Worm (Caenorhabditis elegans) whole organism, early embryonic: ENCODE measurements around the gene fbf-1.

ENCODE experiments used
- B0310.2 ChIP-seq: sonication (generic microtip); optimal IDR thresholded peaks from 2 replicates; lab custom pipeline; 2016; ENCODE audit warnings: mild to moderate bottlenecking, missing genetic modification characterization, missing compliant biosample characterization
- F13C5.2 ChIP-seq: sonication (generic microtip); optimal IDR thresholded peaks from 2 replicates; lab custom pipeline; 2017; ENCODE audit warnings: mild to moderate bottlenecking, missing genetic modification characterization, inconsistent platforms, missing compliant biosample characterization
- aly-1 ChIP-seq: sonication (generic microtip); optimal IDR thresholded peaks from 2 replicates; lab custom pipeline; 2016; ENCODE audit warnings: missing genetic modification characterization, missing compliant biosample characterization
- ama-1 ChIP-seq: fragments of 150-350 bp; optimal IDR thresholded peaks from 2 replicates; lab custom pipeline; 2014
- ceh-13 ChIP-seq: fragments of 200-800 bp; sonication (Bioruptor generic); optimal IDR thresholded peaks from 2 replicates; lab custom pipeline; 2018; ENCODE audit warnings: mild to moderate bottlenecking, missing genetic modification characterization, missing compliant biosample characterization
- ceh-36 ChIP-seq: sonication (generic microtip); optimal IDR thresholded peaks from 2 replicates; lab custom pipeline; 2016; ENCODE audit warnings: missing genetic modification characterization, inconsistent platforms, missing compliant biosample characterization
- ets-7 ChIP-seq: sonication (generic microtip); optimal IDR thresholded peaks from 2 replicates; lab custom pipeline; 2016; ENCODE audit warnings: missing genotype, missing genetic modification characterization, missing compliant biosample characterization
- flt-1 ChIP-seq: fragments of 200-800 bp; sonication (Bioruptor generic); IDR thresholded peaks from 2 replicates; pipeline ENCODE4 v1.3.6; 2022; ENCODE audit warnings: missing genetic modification characterization, missing compliant biosample characterization
- hmbx-1 ChIP-seq: sonication (generic microtip); optimal IDR thresholded peaks from 2 replicates; lab custom pipeline; 2016; ENCODE audit warnings: mild to moderate bottlenecking, missing genetic modification characterization, missing compliant biosample characterization
- hmg-4 ChIP-seq: fragments of 200-800 bp; sonication (Bioruptor generic); optimal IDR thresholded peaks from 2 replicates; lab custom pipeline; 2018; ENCODE audit warnings: mild to moderate bottlenecking, missing genetic modification characterization, missing compliant biosample characterization
- hnd-1 ChIP-seq: sonication (generic microtip); optimal IDR thresholded peaks from 2 replicates; lab custom pipeline; 2016; ENCODE audit warnings: missing genetic modification characterization, missing compliant biosample characterization
- pes-1 ChIP-seq: fragments of 200-800 bp; sonication (Bioruptor generic); IDR thresholded peaks from 2 replicates; pipeline ENCODE4 v1.3.6; 2022; ENCODE audit warnings: missing genetic modification reagents, missing genetic modification characterization, missing compliant biosample characterization
- scrt-1 ChIP-seq: fragments of 200-800 bp; sonication (Bioruptor generic); IDR thresholded peaks from 2 replicates; pipeline ENCODE4 v1.3.6; 2022; ENCODE audit warnings: missing genetic modification characterization, missing compliant biosample characterization
- sea-1 ChIP-seq: fragments of 200-800 bp; sonication (Bioruptor generic); conservative IDR thresholded peaks from 2 replicates; pipeline ENCODE4 v1.3.6; 2022; ENCODE audit warnings: missing genetic modification characterization, missing compliant biosample characterization
- tbx-11 ChIP-seq: fragments of 200-800 bp; sonication (Bioruptor generic); IDR thresholded peaks from 2 replicates; pipeline ENCODE4 v1.3.6; 2022; ENCODE audit warnings: missing genetic modification characterization, missing compliant biosample characterization
- tbx-37 ChIP-seq: fragments of 200-800 bp; sonication (Bioruptor generic); conservative IDR thresholded peaks from 2 replicates; pipeline ENCODE4 v1.3.6; 2022; ENCODE audit warnings: missing genetic modification reagents, missing genetic modification characterization, missing compliant biosample characterization
- tra-4 ChIP-seq: sonication (generic microtip); optimal IDR thresholded peaks from 2 replicates; lab custom pipeline; 2017; ENCODE audit warnings: missing genetic modification characterization, missing compliant biosample characterization

fbf-1 gene

DNA sequence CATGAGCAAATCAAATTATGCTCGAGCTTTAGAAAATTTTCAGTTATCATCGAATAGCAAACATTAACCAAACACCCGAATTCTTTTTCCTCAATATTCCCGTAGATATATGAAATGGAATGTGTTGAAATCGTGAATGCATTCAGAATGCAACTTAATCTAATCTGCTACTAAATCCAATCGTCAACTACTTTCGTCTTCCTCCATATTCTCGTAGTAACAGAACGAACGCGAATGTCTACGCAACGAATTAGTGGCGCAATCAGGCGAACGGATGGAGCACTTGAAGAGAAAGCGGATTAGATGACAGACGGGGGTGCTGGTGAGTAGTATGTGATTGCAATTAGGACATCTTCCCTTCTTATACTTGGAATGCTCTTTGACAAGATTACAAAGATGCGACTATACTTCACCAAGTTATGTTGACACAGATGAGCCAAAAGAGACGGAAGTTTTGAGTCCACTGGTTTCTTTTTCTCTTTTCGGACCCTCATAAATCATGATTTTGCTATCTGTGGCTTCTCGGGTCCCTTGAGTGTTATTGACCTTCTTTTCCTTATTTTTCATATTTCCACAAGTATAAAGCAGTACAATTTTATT lies 33.3 kb upstream of the fbf-1 start:
- TF ChIP-seq aly-1 (no peak), ceh-36 (tag; lab: Kevin White, UChicago) (peak; percentile 41)

DNA sequence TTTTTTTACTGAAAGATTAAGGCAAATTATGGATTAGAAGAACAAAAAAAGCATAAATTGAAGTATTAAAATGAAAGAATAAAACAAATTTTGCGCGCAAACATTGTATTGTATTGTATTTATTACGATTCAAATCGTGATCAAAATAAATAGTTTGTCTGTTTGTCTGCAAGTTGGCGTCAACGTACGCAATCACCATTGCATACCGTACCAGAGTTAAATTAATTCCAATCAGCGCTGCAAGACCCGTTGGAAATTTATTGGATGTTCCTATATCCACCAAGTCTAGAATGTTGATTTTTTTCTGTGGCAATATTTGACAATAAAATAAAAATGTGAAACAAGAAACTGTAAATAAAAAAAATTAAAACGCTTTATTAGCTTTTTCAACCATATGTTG lies 32.5 kb upstream of the fbf-1 start, which contains the start of gene heri-1:
Gene heri-1, minus strand, starts transcription at position 8 of the 400 bp plus-strand sequence.
- no peak for TF ChIP-seq sea-1
- no peak for TF ChIP-seq ceh-13 (GFP tag; lab: Kevin White, UChicago)
- TF ChIP-seq ama-1 (lab: Kevin White, UChicago), result no peak
- TF ChIP-seq hmg-4, result no peak
- TF ChIP-seq tbx-11 (GFP tag; lab: Robert Waterston, UW), result no peak
- no peak for TF ChIP-seq flt-1 (GFP tag; lab: Robert Waterston, UW)
- no peak for TF ChIP-seq hnd-1 (tag; lab: Kevin White, UChicago)
- no peak for TF ChIP-seq tbx-37 (GFP tag; lab: Robert Waterston, UW)
- TF ChIP-seq aly-1, result no peak
- no peak for TF ChIP-seq B0310.2 (tag; lab: Kevin White, UChicago)
- no peak for TF ChIP-seq hmbx-1 (tag; lab: Kevin White, UChicago)
- TF ChIP-seq ceh-36 (tag; lab: Kevin White, UChicago), result no peak
- TF ChIP-seq pes-1, result no peak
- no peak for TF ChIP-seq F13C5.2 (tag; lab: Kevin White, UChicago)

DNA sequence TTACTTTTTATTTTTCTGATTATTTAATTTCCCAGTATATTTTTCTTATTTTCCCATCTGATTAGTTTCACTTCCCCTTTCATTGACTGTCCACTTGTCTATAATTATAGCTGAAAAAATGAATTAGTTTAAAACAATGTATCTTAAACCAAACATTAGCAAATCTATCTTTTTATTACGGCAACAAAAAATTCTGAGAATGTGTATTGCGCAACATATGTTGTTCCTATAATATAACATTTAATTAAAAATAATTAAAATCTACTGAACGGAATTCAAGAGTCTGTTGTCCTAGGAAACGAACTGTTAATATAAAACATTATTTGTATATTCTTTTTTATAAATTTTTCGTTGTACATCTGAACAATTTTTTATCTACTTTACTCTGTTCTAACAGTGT lies 29.3 kb upstream of the fbf-1 start:
- TF ChIP-seq flt-1 (GFP tag; lab: Robert Waterston, UW) (no peak), B0310.2 (tag; lab: Kevin White, UChicago) (no peak), pes-1 (no peak), hmbx-1 (tag; lab: Kevin White, UChicago) (no peak), tra-4 (no peak), hmg-4 (no peak), aly-1 (no peak), scrt-1 (GFP tag; lab: Robert Waterston, UW) (no peak), hnd-1 (tag; lab: Kevin White, UChicago) (no peak), ceh-36 (tag; lab: Kevin White, UChicago) (no peak), sea-1 (no peak), ets-7 (no peak), F13C5.2 (tag; lab: Kevin White, UChicago) (no peak), tbx-11 (GFP tag; lab: Robert Waterston, UW) (no peak), tbx-37 (GFP tag; lab: Robert Waterston, UW) (no peak), ama-1 (lab: Kevin White, UChicago) (no peak), ceh-13 (GFP tag; lab: Kevin White, UChicago) (no peak)

DNA sequence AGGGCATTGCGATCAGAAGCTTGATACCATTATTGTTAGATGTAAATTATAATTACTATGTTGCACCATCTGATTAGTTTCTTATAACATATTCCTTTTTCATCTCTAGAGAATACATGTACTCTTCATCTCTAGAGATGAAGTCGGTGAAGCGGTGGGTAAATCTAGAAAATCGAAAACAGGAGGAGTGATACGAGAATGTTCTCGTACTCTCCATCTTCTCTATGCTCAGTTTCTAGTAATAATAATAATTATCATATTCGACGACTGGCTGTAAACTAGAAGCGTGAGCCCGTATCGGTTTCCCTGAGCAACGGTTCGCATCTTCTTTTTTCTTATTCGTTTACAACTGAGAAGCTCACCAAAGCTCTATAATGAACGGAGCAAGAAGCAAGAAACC lies 27.1 kb upstream of the fbf-1 start:
- TF ChIP-seq tbx-37 (GFP tag; lab: Robert Waterston, UW), result no peak
- no peak for TF ChIP-seq ceh-13 (GFP tag; lab: Kevin White, UChicago)
- no peak for TF ChIP-seq F13C5.2 (tag; lab: Kevin White, UChicago)
- TF ChIP-seq hnd-1 (tag; lab: Kevin White, UChicago), result no peak

DNA sequence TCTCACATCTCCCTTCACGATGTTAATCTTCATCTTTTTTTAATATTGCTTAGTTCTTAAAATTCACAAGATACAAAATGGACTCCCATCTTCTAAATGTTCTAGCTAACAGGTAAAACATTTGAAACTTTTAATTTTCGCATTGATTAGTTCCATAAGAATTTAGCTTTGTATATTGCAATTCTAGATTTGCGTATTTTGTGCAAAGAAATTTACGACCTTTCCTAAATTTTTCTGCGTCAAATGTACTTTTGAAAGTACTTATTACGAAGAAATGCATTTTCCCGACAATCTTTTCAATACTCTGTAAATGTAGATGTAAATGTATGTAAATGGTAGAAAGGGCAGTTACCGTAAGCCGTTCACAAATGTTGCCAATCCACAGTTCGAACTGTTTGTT lies 23.3 kb upstream of the fbf-1 start:
- TF ChIP-seq B0310.2 (tag; lab: Kevin White, UChicago) (no peak), ama-1 (lab: Kevin White, UChicago) (no peak), sea-1 (no peak), ceh-36 (tag; lab: Kevin White, UChicago) (no peak), scrt-1 (GFP tag; lab: Robert Waterston, UW) (no peak), pes-1 (no peak), ets-7 (no peak), ceh-13 (GFP tag; lab: Kevin White, UChicago) (no peak), F13C5.2 (tag; lab: Kevin White, UChicago) (no peak), tbx-37 (GFP tag; lab: Robert Waterston, UW) (no peak), tra-4 (no peak), tbx-11 (GFP tag; lab: Robert Waterston, UW) (no peak)

DNA sequence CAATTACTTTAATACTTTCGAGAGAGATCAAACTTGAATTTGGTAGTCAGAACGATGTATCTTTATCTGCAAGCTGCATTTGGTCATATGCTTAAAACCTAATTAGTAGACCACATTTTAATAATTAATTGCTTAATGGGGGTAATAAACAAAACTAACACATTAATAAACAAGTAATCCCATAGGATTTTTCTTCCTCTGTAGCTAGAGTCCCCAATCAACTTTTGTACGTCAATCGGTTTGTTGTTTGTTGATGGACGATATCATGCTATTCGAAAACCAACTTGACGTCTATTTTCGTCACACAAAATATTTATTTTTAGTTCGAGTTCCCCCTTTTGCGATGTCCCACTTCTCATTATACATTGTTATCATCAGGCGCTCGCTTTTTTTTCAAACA lies 20.8 kb upstream of the fbf-1 start:
- no peak for TF ChIP-seq sea-1
- no peak for TF ChIP-seq tra-4
- TF ChIP-seq hmbx-1 (tag; lab: Kevin White, UChicago), result no peak
- no peak for TF ChIP-seq ceh-36 (tag; lab: Kevin White, UChicago)
- no peak for TF ChIP-seq F13C5.2 (tag; lab: Kevin White, UChicago)

DNA sequence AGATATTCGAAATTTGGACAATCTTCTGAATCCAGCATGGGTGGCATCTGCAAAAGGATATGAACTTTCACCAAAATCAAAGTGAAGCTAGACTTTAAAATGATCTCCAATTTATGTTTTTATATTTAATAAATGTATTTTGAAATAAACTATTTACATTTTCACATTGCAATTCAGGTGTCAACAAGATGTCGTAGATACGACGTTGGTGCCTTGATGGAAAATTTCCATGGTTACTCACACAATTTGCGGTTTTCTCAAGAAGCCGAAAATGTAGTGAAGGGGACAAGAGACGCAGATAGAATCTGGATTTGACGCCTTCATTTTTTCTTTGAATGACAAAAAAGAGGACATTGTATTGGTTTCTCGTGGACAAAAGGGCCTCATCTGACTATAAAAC lies 18.9 kb upstream of the fbf-1 start, which contains the start of gene rgs-3:
Gene rgs-3, plus strand, starts transcription at position 301 of the 400 bp plus-strand sequence.
- TF ChIP-seq scrt-1 (GFP tag; lab: Robert Waterston, UW) (no peak), hnd-1 (tag; lab: Kevin White, UChicago) (no peak)

DNA sequence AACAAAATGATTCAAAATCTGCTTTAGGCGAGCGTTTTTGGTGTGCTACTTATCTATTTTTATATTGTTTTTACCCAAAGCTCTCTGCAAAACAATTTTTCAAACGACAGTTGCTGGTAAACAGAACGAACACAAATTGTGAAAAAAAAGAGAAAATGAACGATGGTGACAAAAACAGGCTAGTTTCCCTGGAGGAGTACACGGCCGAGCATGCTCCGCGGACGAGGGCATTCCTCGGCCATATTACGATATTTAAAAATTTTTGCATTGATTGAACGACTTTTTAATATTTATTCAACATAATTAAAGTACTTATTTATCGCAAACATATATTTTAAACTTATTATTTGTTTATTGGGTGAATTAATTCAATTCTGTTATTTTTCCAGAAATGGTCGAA lies 16.8 kb upstream of the fbf-1 start, which contains the start of the genes tpp-2 and rbbp-5:
Gene tpp-2, minus strand, starts transcription at position 157 of the 400 bp plus-strand sequence.
Gene rbbp-5, plus strand, starts transcription at position 390 of the 400 bp plus-strand sequence.
- no peak for TF ChIP-seq tbx-11 (GFP tag; lab: Robert Waterston, UW)
- TF ChIP-seq tbx-37 (GFP tag; lab: Robert Waterston, UW), result peak; percentile 57; the same call in 1 of the 2 replicates

DNA sequence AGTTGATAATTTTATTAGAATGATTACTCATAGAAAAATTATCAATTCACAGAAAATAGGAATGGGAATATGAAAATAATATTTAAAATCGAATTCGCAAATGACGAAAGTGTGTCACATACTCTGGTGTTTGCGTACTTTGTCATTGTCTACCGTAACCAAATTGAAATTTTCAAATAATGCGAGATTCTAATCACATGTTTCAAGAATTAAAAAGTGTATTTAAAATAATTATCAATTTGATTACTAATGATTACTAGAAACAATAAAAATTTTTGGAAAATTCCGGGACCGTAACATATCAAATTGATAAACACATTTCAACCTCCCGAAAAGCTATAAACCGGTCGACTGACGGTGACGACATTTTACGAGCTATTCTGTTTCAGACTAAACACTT lies 10.7 kb upstream of the fbf-1 start, which contains the start of the genes fbf-2 and nspg-3:
Gene fbf-2, minus strand, starts transcription at position 101 of the 400 bp plus-strand sequence.
Gene nspg-3, plus strand, starts transcription at position 388 of the 400 bp plus-strand sequence.
- TF ChIP-seq aly-1, result no peak
- TF ChIP-seq ceh-36 (tag; lab: Kevin White, UChicago), result no peak
- no peak for TF ChIP-seq pes-1
- TF ChIP-seq scrt-1 (GFP tag; lab: Robert Waterston, UW), result no peak
- TF ChIP-seq tbx-11 (GFP tag; lab: Robert Waterston, UW), result no peak
- no peak for TF ChIP-seq hnd-1 (tag; lab: Kevin White, UChicago)
- no peak for TF ChIP-seq tbx-37 (GFP tag; lab: Robert Waterston, UW)
- no peak for TF ChIP-seq hmbx-1 (tag; lab: Kevin White, UChicago)
- no peak for TF ChIP-seq ets-7
- no peak for TF ChIP-seq B0310.2 (tag; lab: Kevin White, UChicago)
- no peak for TF ChIP-seq ceh-13 (GFP tag; lab: Kevin White, UChicago)
- no peak for TF ChIP-seq flt-1 (GFP tag; lab: Robert Waterston, UW)
- no peak for TF ChIP-seq hmg-4
- TF ChIP-seq tra-4, result no peak
- no peak for TF ChIP-seq sea-1
- TF ChIP-seq F13C5.2 (tag; lab: Kevin White, UChicago), result no peak
- TF ChIP-seq ama-1 (lab: Kevin White, UChicago), result no peak
